Fruit fly (Drosophila melanogaster) whole organism, embryonic: ENCODE results near the gene CG5921.

Experiments
- CG1024 ChIP-seq: fragments of 200-800 bp; sonication (Bioruptor generic); IDR thresholded peaks from 2 replicates; pipeline ENCODE4 v1.3.6; 2022; ENCODE audit warnings: missing biosample characterization, missing genetic modification characterization
- CG10565 ChIP-seq: fragments of 200-800 bp; sonication (Bioruptor generic); optimal IDR thresholded peaks from 3 replicates; lab custom pipeline; 2016; ENCODE audit warnings: missing biosample characterization, mild to moderate bottlenecking, missing genetic modification characterization
- CG10979 ChIP-seq: fragments of 200-800 bp; sonication (Bioruptor generic); optimal IDR thresholded peaks from 2 replicates; lab custom pipeline; 2018; ENCODE audit warnings: missing biosample characterization, mild to moderate bottlenecking, missing genetic modification characterization, moderate library complexity
- CG11093 ChIP-seq: fragments of 200-800 bp; sonication (Bioruptor generic); IDR thresholded peaks from 3 replicates; pipeline ENCODE4 v1.3.6; 2022; ENCODE audit warnings: missing biosample characterization, missing genetic modification characterization
- CG11398 ChIP-seq: fragments of 200-800 bp; sonication (Bioruptor generic); optimal IDR thresholded peaks from 2 replicates; lab custom pipeline; 2016; ENCODE audit warnings: missing biosample characterization, missing genetic modification characterization
- CG11560 ChIP-seq: fragments of 200-800 bp; sonication (Bioruptor generic); IDR thresholded peaks from 3 replicates; pipeline ENCODE4 v1.3.6; 2022; ENCODE audit warnings: missing biosample characterization, missing genetic modification characterization
- CG15479 ChIP-seq: fragments of 200-800 bp; sonication (Bioruptor generic); optimal IDR thresholded peaks from 3 replicates; lab custom pipeline; 2019; ENCODE audit warnings: missing biosample characterization, mild to moderate bottlenecking, missing genetic modification characterization, moderate library complexity
- CG17361 ChIP-seq: fragments of 200-800 bp; sonication (Bioruptor generic); IDR thresholded peaks from 3 replicates; pipeline ENCODE4 v1.3.6; 2022; ENCODE audit warnings: missing biosample characterization, missing genetic modification characterization
- CG17385 ChIP-seq: fragments of 200-800 bp; sonication (Bioruptor generic); optimal IDR thresholded peaks from 3 replicates; lab custom pipeline; 2018; ENCODE audit warnings: missing biosample characterization, mild to moderate bottlenecking, missing genetic modification characterization
- CG17568 ChIP-seq: fragments of 200-800 bp; sonication (Bioruptor generic); optimal IDR thresholded peaks from 2 replicates; lab custom pipeline; 2018; ENCODE audit warnings: missing biosample characterization, mild to moderate bottlenecking, missing genetic modification characterization, moderate library complexity
- CG30431 ChIP-seq: fragments of 200-800 bp; sonication (Bioruptor generic); optimal IDR thresholded peaks from 2 replicates; lab custom pipeline; 2017; ENCODE audit warnings: missing biosample characterization, missing genetic modification characterization
- CG31388 ChIP-seq: fragments of 200-800 bp; sonication (Bioruptor generic); optimal IDR thresholded peaks from 2 replicates; lab custom pipeline; 2016; ENCODE audit warnings: missing biosample characterization, missing genetic modification characterization
- CG3847 ChIP-seq: fragments of 200-800 bp; sonication (Bioruptor generic); IDR thresholded peaks from 2 replicates; pipeline ENCODE4 v1.3.6; 2022; ENCODE audit warnings: missing biosample characterization, missing genetic modification characterization
- CG4730 ChIP-seq: fragments of 200-800 bp; sonication (Bioruptor generic); IDR thresholded peaks from 2 replicates; pipeline ENCODE4 v1.3.6; 2022; ENCODE audit warnings: missing biosample characterization, missing genetic modification characterization
- CG4854 ChIP-seq: fragments of 200-800 bp; sonication (Bioruptor generic); optimal IDR thresholded peaks from 2 replicates; lab custom pipeline; 2016; ENCODE audit warnings: missing biosample characterization, missing genetic modification characterization, inconsistent platforms
- CG7271 ChIP-seq: fragments of 200-800 bp; sonication (Bioruptor generic); optimal IDR thresholded peaks from 2 replicates; lab custom pipeline; 2018; ENCODE audit warnings: missing biosample characterization, mild to moderate bottlenecking, missing genetic modification characterization, moderate library complexity
- CG7357 ChIP-seq: fragments of 200-800 bp; sonication (Bioruptor generic); IDR thresholded peaks from 3 replicates; pipeline ENCODE4 v1.3.6; 2022; ENCODE audit warnings: missing biosample characterization, missing genetic modification characterization
- CG8765 ChIP-seq: fragments of 200-800 bp; sonication (Bioruptor generic); IDR thresholded peaks from 2 replicates; pipeline ENCODE4 v1.3.6; 2022; ENCODE audit warnings: missing biosample characterization, missing genetic modification characterization
- Dp ChIP-seq: fragments of 200-800 bp; sonication (Bioruptor generic); optimal IDR thresholded peaks from 2 replicates; lab custom pipeline; 2018; ENCODE audit warnings: missing biosample characterization, mild to moderate bottlenecking, missing genetic modification characterization, moderate library complexity
- Kr ChIP-seq: fragments of 200-800 bp; sonication (Bioruptor generic); optimal IDR thresholded peaks from 2 replicates; lab custom pipeline; 2017; ENCODE audit warnings: missing biosample characterization, mild to moderate bottlenecking, missing genetic modification characterization
- Mad ChIP-seq: fragments of 200-800 bp; sonication (Bioruptor generic); optimal IDR thresholded peaks from 2 replicates; lab custom pipeline; 2016; ENCODE audit warnings: missing biosample characterization, missing genetic modification characterization
- Oli ChIP-seq: fragments of 200-800 bp; sonication (Bioruptor generic); optimal IDR thresholded peaks from 2 replicates; lab custom pipeline; 2018; ENCODE audit warnings: missing biosample characterization, mild to moderate bottlenecking, missing genetic modification characterization, moderate library complexity
- Sox102F ChIP-seq: fragments of 200-800 bp; sonication (Bioruptor generic); optimal IDR thresholded peaks from 2 replicates; lab custom pipeline; 2018; ENCODE audit warnings: missing biosample characterization, mild to moderate bottlenecking, missing genetic modification characterization, moderate library complexity
- Tbp ChIP-seq: fragments of >200 bp; optimal IDR thresholded peaks from 2 replicates; lab custom pipeline; 2018; ENCODE audit warnings: missing biosample characterization, missing genetic modification characterization
- ara ChIP-seq: fragments of 200-800 bp; sonication (Bioruptor generic); IDR thresholded peaks from 2 replicates; pipeline ENCODE4 v1.3.6; 2022; ENCODE audit warnings: missing biosample characterization, missing genetic modification characterization
- ash1 ChIP-seq: fragments of 200-800 bp; sonication (Bioruptor generic); optimal IDR thresholded peaks from 2 replicates; lab custom pipeline; 2018; ENCODE audit warnings: missing biosample characterization, mild to moderate bottlenecking, missing genetic modification characterization
- cad ChIP-seq: fragments of >200 bp; optimal IDR thresholded peaks from 2 replicates; lab custom pipeline; 2017; ENCODE audit warnings: missing biosample characterization, missing genetic modification characterization
- chn ChIP-seq: fragments of 200-800 bp; sonication (Bioruptor generic); optimal IDR thresholded peaks from 2 replicates; lab custom pipeline; 2016; ENCODE audit warnings: missing biosample characterization, missing genetic modification characterization
- fd64A ChIP-seq: fragments of 200-800 bp; sonication (Bioruptor generic); optimal IDR thresholded peaks from 3 replicates; lab custom pipeline; 2018; ENCODE audit warnings: missing biosample characterization, mild to moderate bottlenecking, missing genetic modification characterization
- ham ChIP-seq: fragments of 200-800 bp; sonication (Bioruptor generic); IDR thresholded peaks from 2 replicates; pipeline ENCODE4 v1.3.6; 2022; ENCODE audit warnings: missing biosample characterization, missing genetic modification characterization
- insv ChIP-seq, 2 experiments: fragments of 200-800 bp; sonication (Bioruptor generic); optimal IDR thresholded peaks; 3 replicates each; lab custom pipeline; 2016 to 2018; ENCODE audit warnings: missing biosample characterization in 2 of 2, missing genetic modification characterization in 2 of 2
- jigr1 ChIP-seq: fragments of 200-800 bp; sonication (Bioruptor generic); IDR thresholded peaks from 3 replicates; pipeline ENCODE4 v1.3.6; 2022; ENCODE audit warnings: missing biosample characterization, missing genetic modification characterization
- jing ChIP-seq: fragments of 200-800 bp; sonication (Bioruptor generic); optimal IDR thresholded peaks from 2 replicates; lab custom pipeline; 2018; ENCODE audit warnings: missing biosample characterization, mild to moderate bottlenecking, missing genetic modification characterization
- lab ChIP-seq: fragments of 200-800 bp; sonication (Bioruptor generic); optimal IDR thresholded peaks from 3 replicates; lab custom pipeline; 2017; ENCODE audit warnings: missing biosample characterization, missing genetic modification characterization, mild to moderate bottlenecking, moderate library complexity, missing genetic modification reagents
- lilli ChIP-seq: fragments of 200-800 bp; sonication (Bioruptor generic); optimal IDR thresholded peaks from 3 replicates; lab custom pipeline; 2016; ENCODE audit warnings: missing biosample characterization, missing genetic modification characterization
- mirr ChIP-seq: fragments of 200-800 bp; sonication (Bioruptor generic); optimal IDR thresholded peaks from 3 replicates; lab custom pipeline; 2018; ENCODE audit warnings: missing biosample characterization, mild to moderate bottlenecking, missing genetic modification characterization
- pfk ChIP-seq: fragments of 200-800 bp; sonication (Bioruptor generic); optimal IDR thresholded peaks from 2 replicates; lab custom pipeline; 2018; ENCODE audit warnings: missing biosample characterization, mild to moderate bottlenecking, missing genetic modification characterization, moderate library complexity
- sc ChIP-seq, 3 experiments: fragments of >200 bp in 2 of 3; fragments of 200-800 bp in 1 of 3; sonication (Bioruptor generic) in 1 of 3; optimal IDR thresholded peaks; 2 replicates in 2 of 3; 3 replicates in 1 of 3; lab custom pipeline; 2017; ENCODE audit warnings: mild to moderate bottlenecking in 1 of 3, missing biosample characterization in 1 of 3, missing genetic modification characterization in 1 of 3, missing genetic modification reagents in 1 of 3
- scrt ChIP-seq: fragments of 200-800 bp; sonication (Bioruptor generic); optimal IDR thresholded peaks from 2 replicates; lab custom pipeline; 2018; ENCODE audit warnings: missing biosample characterization, mild to moderate bottlenecking, missing genetic modification characterization, moderate library complexity
- sens ChIP-seq: fragments of 200-800 bp; sonication (Bioruptor generic); peaks from one replicate; lab custom pipeline; 2016; ENCODE audit warnings: missing biosample characterization, missing genetic modification characterization
- sim ChIP-seq: fragments of 200-800 bp; sonication (Bioruptor generic); IDR thresholded peaks from 2 replicates; pipeline ENCODE4 v1.3.6; 2022; ENCODE audit warnings: missing biosample characterization, missing genetic modification characterization
- sima ChIP-seq: fragments of 200-800 bp; sonication (Bioruptor generic); optimal IDR thresholded peaks from 2 replicates; lab custom pipeline; 2016; ENCODE audit warnings: missing biosample characterization, missing genetic modification characterization
- sisA ChIP-seq: fragments of 200-800 bp; sonication (Bioruptor generic); IDR thresholded peaks from 2 replicates; pipeline ENCODE4 v1.3.6; 2022; ENCODE audit warnings: missing biosample characterization, missing genetic modification characterization
- ssp ChIP-seq: fragments of 200-800 bp; sonication (Bioruptor generic); IDR thresholded peaks from 2 replicates; pipeline ENCODE4 v1.3.6; 2022; ENCODE audit warnings: missing biosample characterization, missing genetic modification characterization
- stc ChIP-seq: fragments of 200-800 bp; sonication (Bioruptor generic); IDR thresholded peaks from 2 replicates; pipeline ENCODE4 v1.3.6; 2022; ENCODE audit warnings: missing biosample characterization, missing genetic modification characterization
- stwl ChIP-seq: fragments of 200-800 bp; sonication (Bioruptor generic); optimal IDR thresholded peaks from 3 replicates; lab custom pipeline; 2018; ENCODE audit warnings: missing biosample characterization, mild to moderate bottlenecking, missing genetic modification characterization, moderate library complexity
- tna ChIP-seq: fragments of 200-800 bp; sonication (Bioruptor generic); IDR thresholded peaks from 2 replicates; pipeline ENCODE4 v1.3.6; 2022; ENCODE audit warnings: missing biosample characterization, missing genetic modification characterization; ENCODE audit not compliant: partially characterized antibody
- ttk ChIP-seq: fragments of 200-800 bp; sonication (Bioruptor generic); IDR thresholded peaks from 2 replicates; pipeline ENCODE4 v2.1.2; 2022; ENCODE audit warnings: missing biosample characterization, missing genetic modification characterization
- vvl ChIP-seq: fragments of 200-800 bp; sonication (Bioruptor generic); IDR thresholded peaks from 2 replicates; pipeline ENCODE4 v1.3.6; 2022; ENCODE audit warnings: missing biosample characterization, missing genetic modification characterization
- z ChIP-seq: fragments of 200-800 bp; sonication (Bioruptor generic); IDR thresholded peaks from 3 replicates; pipeline ENCODE4 v1.3.6; 2022; ENCODE audit warnings: missing biosample characterization, missing genetic modification characterization
- zen2 ChIP-seq: fragments of 200-800 bp; sonication (Bioruptor generic); IDR thresholded peaks from 3 replicates; pipeline ENCODE4 v1.3.6; 2022; ENCODE audit warnings: missing biosample characterization, missing genetic modification characterization; ENCODE audit not compliant: partially characterized antibody

CG5921 gene

DNA sequence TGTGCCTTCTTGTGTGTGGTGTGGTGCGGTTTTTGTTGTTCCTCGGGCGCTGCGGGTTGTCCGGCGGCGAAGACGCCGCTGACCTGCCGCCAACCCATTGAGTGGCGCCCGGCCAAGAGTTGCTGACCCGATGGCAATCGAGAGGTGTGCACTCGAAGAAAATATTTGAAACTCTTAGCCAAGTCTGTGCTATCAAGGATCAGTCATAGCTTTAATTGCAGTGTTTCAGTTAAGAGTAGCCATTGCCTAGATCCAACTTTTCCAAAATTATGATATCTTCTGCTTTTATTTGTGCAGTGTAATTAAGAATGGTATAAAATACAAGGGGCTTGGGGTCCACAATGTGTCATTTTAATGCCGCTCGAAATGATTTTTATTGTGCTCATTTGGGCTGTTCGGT lies 26.0 kb upstream of the CG5921 start (continued):
- TF ChIP-seq jing (peak; percentile 44), CG10979 (peak; percentile 73), chn (GFP tag; lab: Kevin White, UChicago) (peak; percentile 68), CG17361 (peak; percentile 53; the same call in 1 of the 3 replicates), ham (GFP tag; lab: Robert Waterston, UW) (no peak), CG10565 (GFP tag; lab: Kevin White, UChicago) (no peak), CG1024 (GFP tag; lab: Robert Waterston, UW) (0 out of 2 replicates have a peak, but pooled peaks have one; percentile 45), stwl (no peak), Sox102F (GFP tag; lab: Kevin White, UChicago) (peak; percentile 43), CG17568 (GFP tag; lab: Kevin White, UChicago) (no peak), CG8765 (0 out of 2 replicates have a peak, but pooled peaks have one; percentile 20), CG30431 (GFP tag; lab: Kevin White, UChicago) (peak; percentile 48), ttk (GFP tag; lab: Robert Waterston, UW) (0 out of 2 replicates have a peak, but pooled peaks have one; percentile 30), lab (GFP tag; lab: Kevin White, UChicago) (no peak), sisA (GFP tag; lab: Robert Waterston, UW) (peak; percentile 57), CG17385 (GFP tag; lab: Kevin White, UChicago) (peak; percentile 4), scrt (no peak), CG11398 (no peak), sima (no peak), ssp (no peak), CG4730 (no peak), vvl (GFP tag; lab: Robert Waterston, UW) (peak; percentile 60), ara (peak; percentile 76; the same call in 1 of the 2 replicates), pfk (GFP tag; lab: Kevin White, UChicago) (no peak), lilli (GFP tag; lab: Kevin White, UChicago) (no peak), z (GFP tag; lab: Robert Waterston, UW) (0 out of 3 replicates have a peak, but pooled peaks have one; percentile 10), CG11560 (no peak), mirr (GFP tag; lab: Kevin White, UChicago) (no peak), tna (GFP tag; lab: Robert Waterston, UW) (no peak), CG7271 (tag; lab: Kevin White, UChicago) (no peak), ash1 (GFP tag; lab: Kevin White, UChicago) (no peak), cad (GFP tag; lab: Kevin White, UChicago) (no peak), sc (optimal IDR thresholded peaks at IDR 0.05; lab: Kevin White, UChicago) (no peak), sc (GFP tag; optimal IDR thresholded peaks at IDR 0.05; lab: Kevin White, UChicago) (peak; percentile 47), Kr (peak; percentile 66), sim (GFP tag; lab: Robert Waterston, UW) (0 out of 2 replicates have a peak, but pooled peaks have one; percentile 55), jigr1 (GFP tag; lab: Robert Waterston, UW) (peak; percentile 38; the same call in 1 of the 3 replicates), fd64A (GFP tag; lab: Kevin White, UChicago) (no peak), CG31388 (GFP tag; lab: Kevin White, UChicago) (no peak), Oli (tag; lab: Kevin White, UChicago) (peak; percentile 58), Mad (GFP tag; lab: Kevin White, UChicago) (no peak), Dp (no peak), stc (GFP tag; lab: Robert Waterston, UW) (no peak), Tbp (no peak), CG15479 (no peak), CG4854 (GFP tag; lab: Kevin White, UChicago) (no peak), CG7357 (GFP tag; lab: Robert Waterston, UW) (no peak; the same call in 2 of the 3 replicates), CG3847 (GFP tag; lab: Robert Waterston, UW) (no peak), sens (peak; percentile 93), insv (GFP tag; optimal IDR thresholded peaks at IDR 0.05; lab: Kevin White, UChicago) (no peak), zen2 (no peak), CG11093 (GFP tag; lab: Robert Waterston, UW) (no peak)
